Worm (Caenorhabditis elegans) whole organism, young adult: ENCODE results near the gene mpz-5.

Experiments used
- F39B2.1 ChIP-seq: fragments of 200-800 bp; sonication (Bioruptor generic); IDR thresholded peaks from 2 replicates; pipeline ENCODE4 v1.3.6; 2022; ENCODE audit warnings: missing genetic modification reagents, missing genetic modification characterization, missing compliant biosample characterization
- F57A8.1 ChIP-seq: fragments of 200-800 bp; sonication (Bioruptor generic); optimal IDR thresholded peaks from 2 replicates; lab custom pipeline; 2018; ENCODE audit warnings: mild to moderate bottlenecking, missing genetic modification characterization, moderate library complexity, missing compliant biosample characterization
- fkh-3 ChIP-seq: sonication (generic microtip); optimal IDR thresholded peaks from 2 replicates; lab custom pipeline; 2016; ENCODE audit warnings: mild to moderate bottlenecking, missing genetic modification characterization, missing compliant biosample characterization
- nfyb-1 ChIP-seq: fragments of 200-800 bp; sonication (Bioruptor generic); IDR thresholded peaks from 2 replicates; pipeline ENCODE4 v1.3.6; 2022; ENCODE audit warnings: missing genetic modification reagents, missing genetic modification characterization, missing compliant biosample characterization
- sea-2 ChIP-seq: fragments of 200-800 bp; sonication (Bioruptor generic); IDR thresholded peaks from 2 replicates; pipeline ENCODE4 v1.3.6; 2022; ENCODE audit warnings: missing genetic modification characterization, missing compliant biosample characterization
- tlf-1 ChIP-seq: fragments of 200-800 bp; sonication (Bioruptor generic); optimal IDR thresholded peaks from 2 replicates; lab custom pipeline; 2018; ENCODE audit warnings: mild to moderate bottlenecking, missing genetic modification characterization, missing compliant biosample characterization
- unc-62 ChIP-seq: fragments of 150-350 bp; optimal IDR thresholded peaks from 2 replicates; lab custom pipeline; 2014; ENCODE audit warnings: missing biosample characterization, missing genetic modification reagents, missing genetic modification characterization
- ztf-3 ChIP-seq: fragments of 200-800 bp; sonication (Bioruptor generic); optimal IDR thresholded peaks from 2 replicates; lab custom pipeline; 2018; ENCODE audit warnings: mild to moderate bottlenecking, missing genetic modification characterization, missing compliant biosample characterization

ce11 chrIV:10345486-10345885, 28.1 kb downstream of the mpz-5 start:
- no peak for TF ChIP-seq fkh-3 (tag; lab: Kevin White, UChicago)
- no peak for TF ChIP-seq F39B2.1
- TF ChIP-seq nfyb-1 (GFP tag; lab: Robert Waterston, UW), result no peak
- TF ChIP-seq tlf-1 (GFP tag; lab: Kevin White, UChicago), result no peak
- TF ChIP-seq ztf-3, result no peak
- no peak for TF ChIP-seq sea-2
- TF ChIP-seq unc-62, result no peak
- TF ChIP-seq F57A8.1 (GFP tag; lab: Kevin White, UChicago), result no peak
